Worm (Caenorhabditis elegans) whole organism, L1 larva: ENCODE results near the gene slc-17.3.
A peak's percentile ranks its signal among the peaks of the same experiment; 100 is the strongest.

Experiments
- C04F5.9 ChIP-seq: sonication (generic microtip); optimal IDR thresholded peaks from 2 replicates; lab custom pipeline; 2016; ENCODE audit warnings: missing genetic modification characterization, missing compliant biosample characterization
- C16A3.4 ChIP-seq: fragments of 150-350 bp; optimal IDR thresholded peaks from 2 replicates; lab custom pipeline; 2014; ENCODE audit warnings: missing biosample characterization, missing genetic modification characterization
- F16B12.6 ChIP-seq: fragments of 150-350 bp; optimal IDR thresholded peaks from 2 replicates; lab custom pipeline; 2014; ENCODE audit warnings: missing biosample characterization, missing genetic modification characterization
- blmp-1 ChIP-seq: fragments of 150-350 bp; optimal IDR thresholded peaks from 2 replicates; lab custom pipeline; 2014; ENCODE audit warnings: missing biosample characterization, missing genetic modification characterization
- ceh-63 ChIP-seq: fragments of 200-800 bp; sonication (Bioruptor generic); optimal IDR thresholded peaks from 2 replicates; lab custom pipeline; 2018; ENCODE audit warnings: mild to moderate bottlenecking, missing genetic modification characterization, missing compliant biosample characterization
- ceh-8 ChIP-seq: fragments of 200-800 bp; sonication (Bioruptor generic); optimal IDR thresholded peaks from 2 replicates; lab custom pipeline; 2018; ENCODE audit warnings: mild to moderate bottlenecking, missing genetic modification characterization, moderate library complexity, missing compliant biosample characterization
- ceh-90 ChIP-seq: sonication (generic microtip); optimal IDR thresholded peaks from 2 replicates; lab custom pipeline; 2016; ENCODE audit warnings: missing genetic modification characterization, missing compliant biosample characterization
- dpl-1 ChIP-seq, 3 experiments: fragments of 150-350 bp in 2 of 3; sonication (generic microtip) in 1 of 3; optimal IDR thresholded peaks; 2 replicates each; lab custom pipeline; 2014 to 2017; ENCODE audit warnings: missing biosample characterization in 3 of 3, missing genetic modification characterization in 3 of 3, missing genetic modification reagents in 3 of 3
- dsc-1 ChIP-seq: sonication (generic microtip); optimal IDR thresholded peaks from 2 replicates; lab custom pipeline; 2016; ENCODE audit warnings: mild to moderate bottlenecking, missing genetic modification characterization, missing compliant biosample characterization
- efl-1 ChIP-seq, 4 experiments: fragments of 150-350 bp; optimal IDR thresholded peaks in 3 of 4; peaks in 1 of 4; 1 replicate in 1 of 4; 2 replicates in 3 of 4; lab custom pipeline; 2014; ENCODE audit warnings: missing biosample characterization in 2 of 4, missing genetic modification characterization in 2 of 4, missing genetic modification reagents in 2 of 4
- egl-13 ChIP-seq: sonication (generic microtip); optimal IDR thresholded peaks from 2 replicates; lab custom pipeline; 2016; ENCODE audit warnings: missing genotype, missing genetic modification reagents, missing genetic modification characterization, missing compliant biosample characterization
- egl-27 ChIP-seq, 2 experiments: fragments of 150-350 bp in 1 of 2; sonication (generic microtip); optimal IDR thresholded peaks; 3 replicates each; lab custom pipeline; 2017 to 2018; ENCODE audit warnings: missing biosample characterization in 2 of 2, missing genetic modification characterization in 2 of 2, missing genetic modification reagents in 2 of 2
- elt-2 ChIP-seq: sonication (generic microtip); optimal IDR thresholded peaks from 2 replicates; lab custom pipeline; 2016; ENCODE audit warnings: missing genetic modification characterization, mild to moderate bottlenecking, inconsistent platforms, missing compliant biosample characterization, missing genetic modification reagents
- elt-3 ChIP-seq, 6 experiments: fragments of 150-350 bp in 1 of 6; sonication (generic microtip); optimal IDR thresholded peaks; 2 replicates each; lab custom pipeline; 2017 to 2018; ENCODE audit warnings: missing biosample characterization in 6 of 6, missing genetic modification characterization in 6 of 6, inconsistent platforms in 1 of 6
- ets-5 ChIP-seq: fragments of 200-800 bp; sonication (Bioruptor generic); IDR thresholded peaks from 2 replicates; pipeline ENCODE4 v1.3.6; 2022; ENCODE audit warnings: missing genetic modification characterization, missing compliant biosample characterization
- fkh-4 ChIP-seq: sonication (generic microtip); optimal IDR thresholded peaks from 2 replicates; lab custom pipeline; 2016; ENCODE audit warnings: missing compliant biosample characterization, missing genetic modification characterization, borderline replicate concordance
- fkh-8 ChIP-seq: sonication (generic microtip); optimal IDR thresholded peaks from 2 replicates; lab custom pipeline; 2016; ENCODE audit warnings: mild to moderate bottlenecking, missing genetic modification characterization, missing compliant biosample characterization
- lin-15B ChIP-seq: fragments of 150-350 bp; sonication (generic microtip); optimal IDR thresholded peaks from 3 replicates; lab custom pipeline; 2014; ENCODE audit warnings: missing biosample characterization, missing genetic modification characterization
- lin-35 ChIP-seq, 2 experiments: fragments of 150-350 bp; optimal IDR thresholded peaks; 2 replicates each; lab custom pipeline; 2014; ENCODE audit warnings: missing biosample characterization in 2 of 2, missing genetic modification characterization in 2 of 2, missing genetic modification reagents in 2 of 2
- lir-3 ChIP-seq: sonication (generic microtip); optimal IDR thresholded peaks from 2 replicates; lab custom pipeline; 2016; ENCODE audit warnings: mild to moderate bottlenecking, missing genetic modification characterization, moderate library complexity, missing compliant biosample characterization; ENCODE audit not compliant: poor library complexity
- lsy-2 ChIP-seq, 2 experiments: fragments of 150-350 bp; optimal IDR thresholded peaks; 2 replicates each; lab custom pipeline; 2014; ENCODE audit warnings: missing biosample characterization in 2 of 2, missing genetic modification characterization in 2 of 2
- mab-9 ChIP-seq: fragments of 200-800 bp; sonication (Bioruptor generic); IDR thresholded peaks from 2 replicates; pipeline ENCODE4 v1.3.6; 2022; ENCODE audit warnings: missing genetic modification reagents, missing genetic modification characterization, missing compliant biosample characterization
- mdl-1 ChIP-seq, 2 experiments: fragments of 150-350 bp; optimal IDR thresholded peaks; 2 replicates each; lab custom pipeline; 2014 to 2017; ENCODE audit warnings: missing biosample characterization in 2 of 2, missing genetic modification characterization in 2 of 2, inconsistent platforms in 1 of 2
- nhr-11 ChIP-seq: fragments of 150-350 bp; optimal IDR thresholded peaks from 2 replicates; lab custom pipeline; 2014; ENCODE audit warnings: missing biosample characterization, missing genetic modification characterization
- nhr-19 ChIP-seq: fragments of 200-800 bp; sonication (Bioruptor generic); conservative IDR thresholded peaks from 2 replicates; pipeline ENCODE4 v1.3.6; 2022; ENCODE audit warnings: missing genetic modification characterization, missing compliant biosample characterization
- nhr-28 ChIP-seq: fragments of 150-350 bp; optimal IDR thresholded peaks from 2 replicates; lab custom pipeline; 2014; ENCODE audit warnings: missing biosample characterization, missing genetic modification characterization
- nhr-47 ChIP-seq: sonication (generic microtip); optimal IDR thresholded peaks from 2 replicates; lab custom pipeline; 2016; ENCODE audit warnings: mild to moderate bottlenecking, missing genetic modification characterization, moderate library complexity, missing compliant biosample characterization
- nhr-71 ChIP-seq: sonication (generic microtip); optimal IDR thresholded peaks from 2 replicates; lab custom pipeline; 2016; ENCODE audit warnings: mild to moderate bottlenecking, missing genetic modification characterization, moderate library complexity, missing compliant biosample characterization
- pag-3 ChIP-seq: sonication (generic microtip); optimal IDR thresholded peaks from 2 replicates; lab custom pipeline; 2017; ENCODE audit warnings: missing genetic modification characterization, mild to moderate bottlenecking, missing compliant biosample characterization, antibody characterized with exemption, borderline replicate concordance; ENCODE audit not compliant: insufficient read depth
- pax-3 ChIP-seq: fragments of 200-800 bp; sonication (Bioruptor generic); optimal IDR thresholded peaks from 2 replicates; lab custom pipeline; 2018; ENCODE audit warnings: mild to moderate bottlenecking, missing genetic modification characterization, moderate library complexity, missing compliant biosample characterization
- pqm-1 ChIP-seq: sonication (generic microtip); optimal IDR thresholded peaks from 3 replicates; lab custom pipeline; 2017; ENCODE audit warnings: missing biosample characterization, missing genetic modification characterization
- skn-1 ChIP-seq: fragments of 150-350 bp; optimal IDR thresholded peaks from 2 replicates; lab custom pipeline; 2014; ENCODE audit warnings: missing biosample characterization, missing genetic modification characterization
- snpc-4 ChIP-seq: fragments of 150-350 bp; optimal IDR thresholded peaks from 2 replicates; lab custom pipeline; 2014; ENCODE audit warnings: missing biosample characterization, missing genetic modification characterization
- snu-23 ChIP-seq: sonication (generic microtip); optimal IDR thresholded peaks from 2 replicates; lab custom pipeline; 2016; ENCODE audit warnings: missing genetic modification characterization, missing compliant biosample characterization
- sox-4 ChIP-seq: sonication (generic microtip); optimal IDR thresholded peaks from 2 replicates; lab custom pipeline; 2016; ENCODE audit warnings: missing genetic modification characterization, missing compliant biosample characterization
- unc-130 ChIP-seq: fragments of 150-350 bp; optimal IDR thresholded peaks from 2 replicates; lab custom pipeline; 2017; ENCODE audit warnings: missing biosample characterization, missing genetic modification characterization, inconsistent platforms
- unc-86 ChIP-seq: sonication (generic microtip); optimal IDR thresholded peaks from 2 replicates; lab custom pipeline; 2016; ENCODE audit warnings: missing genetic modification characterization, missing compliant biosample characterization
- xbp-1 ChIP-seq: sonication (generic microtip); optimal IDR thresholded peaks from 2 replicates; lab custom pipeline; 2016; ENCODE audit warnings: missing genetic modification characterization, missing compliant biosample characterization
- zip-4 ChIP-seq: fragments of 200-800 bp; sonication (Bioruptor generic); optimal IDR thresholded peaks from 2 replicates; lab custom pipeline; 2018; ENCODE audit warnings: mild to moderate bottlenecking, missing genetic modification characterization, moderate library complexity, missing compliant biosample characterization
- ztf-11 ChIP-seq, 2 experiments: sonication (generic microtip); optimal IDR thresholded peaks; 2 replicates each; lab custom pipeline; 2016 to 2017; ENCODE audit warnings: missing genetic modification characterization in 2 of 2, missing biosample characterization in 1 of 2, missing compliant biosample characterization in 1 of 2

slc-17.3 gene

ce11 chrIII:7835684-7836083 lies 29.4 kb downstream of the slc-17.3 start:
- TF ChIP-seq lir-3 (tag; lab: Kevin White, UChicago), result no peak
- TF ChIP-seq fkh-8 (tag; lab: Kevin White, UChicago), result peak; percentile 23
- TF ChIP-seq dsc-1 (tag; lab: Kevin White, UChicago), result peak; percentile 93
- peak; percentile 49 for TF ChIP-seq pax-3

ce11 chrIII:7834848-7835247 lies 30.2 kb downstream of the slc-17.3 start:
- TF ChIP-seq fkh-4 (peak; percentile 25), mdl-1 (tag; optimal IDR thresholded peaks at IDR 0.05; lab: Kevin White, UChicago) (no peak), egl-13 (tag; lab: Kevin White, UChicago) (peak; percentile 28), nhr-19 (GFP tag; lab: Robert Waterston, UW) (no peak), pqm-1 (tag; lab: Kevin White, UChicago) (no peak), unc-130 (tag; lab: Kevin White, UChicago) (no peak), pax-3 (peak; percentile 62), nhr-11 (tag; lab: Kevin White, UChicago) (no peak), ceh-8 (GFP tag; lab: Kevin White, UChicago) (no peak), zip-4 (GFP tag; lab: Kevin White, UChicago) (no peak), ceh-90 (tag; lab: Kevin White, UChicago) (no peak), pag-3 (tag; lab: Kevin White, UChicago) (no peak), nhr-71 (tag; lab: Kevin White, UChicago) (peak; percentile 35), ceh-63 (GFP tag; lab: Kevin White, UChicago) (no peak), nhr-47 (tag; lab: Kevin White, UChicago) (peak; percentile 20), ztf-11 (tag; optimal IDR thresholded peaks at IDR 0.05; lab: Kevin White, UChicago) (no peak), C04F5.9 (tag; lab: Kevin White, UChicago) (no peak), unc-86 (tag; lab: Kevin White, UChicago) (no peak), ets-5 (GFP tag; lab: Robert Waterston, UW) (no peak), snpc-4 (tag; lab: Kevin White, UChicago) (no peak), dsc-1 (tag; lab: Kevin White, UChicago) (peak; percentile 99), mab-9 (GFP tag; lab: Robert Waterston, UW) (no peak), egl-27 (tag; optimal IDR thresholded peaks at IDR 0.05; lab: Kevin White, UChicago) (no peak), sox-4 (tag; lab: Kevin White, UChicago) (peak; percentile 53), lir-3 (tag; lab: Kevin White, UChicago) (no peak), lsy-2 (tag; optimal IDR thresholded peaks at IDR 0.05; lab: Kevin White, UChicago) (no peak), fkh-8 (tag; lab: Kevin White, UChicago) (peak; percentile 32), lin-15B (tag; lab: Kevin White, UChicago) (no peak)

DNA sequence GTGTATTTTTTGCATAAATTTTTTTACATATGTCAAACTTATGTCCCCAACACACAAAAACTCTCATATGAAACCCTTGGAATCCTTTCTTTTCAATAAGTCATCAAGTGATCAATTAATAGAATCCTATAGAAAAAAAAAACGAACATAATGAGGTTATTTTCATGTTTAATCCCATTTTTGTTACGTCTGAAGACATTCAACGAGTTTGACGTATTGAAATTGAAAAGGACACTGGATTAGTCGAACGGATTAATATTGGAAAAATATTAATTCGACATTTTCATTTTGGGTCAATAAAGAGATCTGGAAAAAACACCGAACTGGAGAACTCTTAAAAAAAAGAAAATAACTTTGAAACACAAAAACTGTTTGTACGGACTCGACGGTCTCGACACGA lies 32.6 kb downstream of the slc-17.3 start:
- TF ChIP-seq sox-4 (tag; lab: Kevin White, UChicago) (peak; percentile 38), pax-3 (peak; percentile 65), elt-2 (tag; lab: Kevin White, UChicago) (no peak), fkh-8 (tag; lab: Kevin White, UChicago) (peak; percentile 3), dsc-1 (tag; lab: Kevin White, UChicago) (peak; percentile 96)

DNA sequence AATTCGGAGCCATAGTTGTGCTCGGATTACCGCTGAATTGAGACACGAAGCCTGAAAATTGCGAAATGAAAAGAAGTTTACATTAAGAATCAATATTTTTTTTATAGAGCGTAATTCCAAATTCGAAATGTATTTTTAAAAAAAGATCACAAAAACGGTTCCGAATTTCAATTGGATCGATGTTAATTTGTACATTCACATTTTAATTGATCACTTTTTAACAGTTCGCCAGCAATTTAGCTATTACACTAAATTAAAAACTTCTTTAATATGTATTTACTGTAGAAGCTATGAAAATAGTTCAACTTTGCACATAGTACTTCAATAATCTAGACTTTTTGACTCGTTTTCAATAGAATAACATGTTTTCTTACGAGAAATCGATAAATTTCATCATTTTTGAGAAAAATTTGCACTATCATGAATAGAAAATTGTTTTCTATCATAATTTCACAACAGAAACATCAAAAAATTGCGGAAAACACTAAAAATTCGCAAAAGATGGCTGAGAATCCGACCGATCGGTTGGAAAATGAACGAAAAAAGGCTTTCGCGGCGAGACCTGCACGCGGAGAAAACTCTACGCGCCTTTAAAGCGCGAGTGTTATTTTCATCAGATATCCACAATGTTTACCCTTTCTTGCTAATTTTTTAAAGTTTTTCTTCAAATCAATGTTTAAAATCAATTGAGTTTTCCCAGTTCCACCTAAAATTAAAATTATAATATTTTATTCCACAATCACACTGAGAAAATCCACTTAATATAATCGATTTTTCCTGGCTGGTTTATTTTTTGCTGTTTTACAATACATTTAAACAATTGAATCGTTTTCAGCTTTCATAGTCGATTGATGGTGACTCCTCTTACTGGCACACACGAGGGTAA lies 36.3 kb downstream of the slc-17.3 start, which contains the start of the genes egl-45 and kcmf-1:
Gene egl-45 (minus strand): TSS at position 51 of the 886 bp plus-strand sequence.
Gene kcmf-1 (plus strand): TSS at position 836 of the 886 bp plus-strand sequence.
- TF ChIP-seq lsy-2 (tag; optimal IDR thresholded peaks at IDR 0.05; lab: Kevin White, UChicago) (peak; percentile 33 to 69), C16A3.4 (tag; lab: Kevin White, UChicago) (peak; percentile 28), ztf-11 (tag; optimal IDR thresholded peaks at IDR 0.05; lab: Kevin White, UChicago) (no peak), lin-35 (GFP tag; optimal IDR thresholded peaks at IDR 0.05; lab: Kevin White, UChicago) (peak; percentile 28 to 60), F16B12.6 (peak; percentile 7), nhr-28 (no peak), dpl-1 (GFP tag; optimal IDR thresholded peaks at IDR 0.05; lab: Kevin White, UChicago) (peak; percentile 14 to 65 (median 51)), elt-3 (tag; optimal IDR thresholded peaks at IDR 0.05; lab: Kevin White, UChicago) (peak in 1 of 6 experiments; percentile 17), ets-5 (GFP tag; lab: Robert Waterston, UW) (no peak), xbp-1 (tag; lab: Kevin White, UChicago) (peak; percentile 1), blmp-1 (peak; percentile 51), efl-1 (optimal IDR thresholded peaks at IDR 0.05; lab: Kevin White, UChicago) (peak; percentile 54 to 59), efl-1 (GFP tag; optimal IDR thresholded peaks at IDR 0.05 in 1 of 2; lab: Kevin White, UChicago) (peak; percentile 39 to 73), snu-23 (GFP tag; lab: Kevin White, UChicago) (peak; percentile 24), dsc-1 (tag; lab: Kevin White, UChicago) (no peak), skn-1 (tag; lab: Kevin White, UChicago) (peak; percentile 4)
